Worm (Caenorhabditis elegans) whole organism, L4 larva: ENCODE data around the gene D1086.5.

ENCODE experiments used
- F49E8.2 ChIP-seq: sonication (generic microtip); optimal IDR thresholded peaks from 2 replicates; lab custom pipeline; 2016; ENCODE audit warnings: missing compliant biosample characterization, mild to moderate bottlenecking, missing genetic modification characterization, borderline replicate concordance
- T26A8.4 ChIP-seq: fragments of 200-800 bp; sonication (Bioruptor generic); IDR thresholded peaks from 2 replicates; pipeline ENCODE4 v1.3.6; 2022; ENCODE audit warnings: missing genetic modification characterization, missing compliant biosample characterization
- Y48G9A.11 ChIP-seq: fragments of 200-800 bp; sonication (Bioruptor generic); IDR thresholded peaks from 2 replicates; pipeline ENCODE4 v1.3.6; 2022; ENCODE audit warnings: missing genetic modification reagents, missing genetic modification characterization, missing compliant biosample characterization
- ZK546.5 ChIP-seq, 2 experiments: sonication (generic microtip); optimal IDR thresholded peaks; 2 replicates each; lab custom pipeline; 2017; ENCODE audit warnings: missing biosample characterization in 2 of 2, missing genetic modification characterization in 2 of 2
- aly-2 ChIP-seq: sonication (generic microtip); optimal IDR thresholded peaks from 2 replicates; lab custom pipeline; 2018; ENCODE audit warnings: missing biosample characterization, missing genetic modification characterization
- ceh-20 ChIP-seq: fragments of 200-800 bp; sonication (Bioruptor generic); IDR thresholded peaks from 2 replicates; pipeline ENCODE4 v1.3.6; 2022; ENCODE audit warnings: missing genetic modification reagents, missing genetic modification characterization, missing compliant biosample characterization
- ceh-32 ChIP-seq: sonication (generic microtip); optimal IDR thresholded peaks from 2 replicates; lab custom pipeline; 2016; ENCODE audit warnings: mild to moderate bottlenecking, missing genetic modification characterization, missing compliant biosample characterization; ENCODE audit not compliant: poor library complexity
- ceh-62 ChIP-seq: sonication (generic microtip); optimal IDR thresholded peaks from 2 replicates; lab custom pipeline; 2017; ENCODE audit warnings: missing biosample characterization, missing genetic modification characterization
- ctbp-1 ChIP-seq: fragments of 200-800 bp; sonication (Bioruptor generic); IDR thresholded peaks from 2 replicates; pipeline ENCODE4 v1.3.6; 2022; ENCODE audit warnings: missing genetic modification reagents, missing genetic modification characterization, missing compliant biosample characterization
- daf-16 ChIP-seq, 3 experiments: sonication (generic microtip); optimal IDR thresholded peaks; 2 replicates each; lab custom pipeline; 2016 to 2017; ENCODE audit warnings: missing genetic modification characterization in 3 of 3, missing genetic modification reagents in 3 of 3, mild to moderate bottlenecking in 2 of 3, missing compliant biosample characterization in 2 of 3, missing biosample characterization in 1 of 3, moderate library complexity in 1 of 3
- dmd-8 ChIP-seq: fragments of 200-800 bp; sonication (Bioruptor generic); IDR thresholded peaks from 2 replicates; pipeline ENCODE4 v1.3.6; 2022; ENCODE audit warnings: missing genetic modification characterization, missing compliant biosample characterization
- duxl-1 ChIP-seq: sonication (generic microtip); optimal IDR thresholded peaks from 2 replicates; lab custom pipeline; 2016; ENCODE audit warnings: mild to moderate bottlenecking, missing genetic modification characterization, moderate library complexity, missing compliant biosample characterization; ENCODE audit not compliant: poor library complexity
- dve-1 ChIP-seq: sonication (generic microtip); optimal IDR thresholded peaks from 2 replicates; lab custom pipeline; 2017; ENCODE audit warnings: antibody characterized with exemption, mild to moderate bottlenecking, missing genetic modification characterization, missing compliant biosample characterization; ENCODE audit not compliant: insufficient read depth
- hif-1 ChIP-seq, 2 experiments: sonication (generic microtip); optimal IDR thresholded peaks; 2 replicates each; lab custom pipeline; 2016 to 2017; ENCODE audit warnings: missing compliant biosample characterization in 2 of 2, missing genetic modification characterization in 2 of 2, missing genetic modification reagents in 2 of 2, missing genotype in 2 of 2, mild to moderate bottlenecking in 1 of 2
- lin-38 ChIP-seq: fragments of 200-800 bp; sonication (Bioruptor generic); IDR thresholded peaks from 2 replicates; pipeline ENCODE4 v1.3.6; 2022; ENCODE audit warnings: missing genetic modification reagents, missing genetic modification characterization, missing compliant biosample characterization
- lir-3 ChIP-seq: sonication (generic microtip); optimal IDR thresholded peaks from 2 replicates; lab custom pipeline; 2016; ENCODE audit warnings: mild to moderate bottlenecking, missing genetic modification characterization, missing compliant biosample characterization
- lsy-2 ChIP-seq, 2 experiments: fragments of 150-350 bp in 1 of 2; sonication (generic microtip) in 1 of 2; optimal IDR thresholded peaks; 2 replicates each; lab custom pipeline; 2014 to 2017; ENCODE audit warnings: missing biosample characterization in 2 of 2, missing genetic modification characterization in 2 of 2
- madf-5 ChIP-seq, 2 experiments: fragments of 200-800 bp; sonication (Bioruptor generic); IDR thresholded peaks; 2 replicates each; pipeline ENCODE4 v1.3.6; 2022; ENCODE audit warnings: missing compliant biosample characterization in 2 of 2, missing genetic modification characterization in 2 of 2
- mep-1 ChIP-seq: fragments of 150-350 bp; sonication (generic microtip); optimal IDR thresholded peaks from 3 replicates; lab custom pipeline; 2014; ENCODE audit warnings: missing biosample characterization, missing genetic modification characterization
- mes-2 ChIP-seq: sonication (generic microtip); optimal IDR thresholded peaks from 2 replicates; lab custom pipeline; 2016; ENCODE audit warnings: missing genotype, mild to moderate bottlenecking, missing genetic modification characterization, missing compliant biosample characterization; ENCODE audit not compliant: poor library complexity, severe bottlenecking
- mxl-3 ChIP-seq: fragments of 200-800 bp; sonication (Bioruptor generic); optimal IDR thresholded peaks from 2 replicates; lab custom pipeline; 2018; ENCODE audit warnings: mild to moderate bottlenecking, missing genetic modification characterization, missing compliant biosample characterization
- nhr-111 ChIP-seq: fragments of 200-800 bp; sonication (Bioruptor generic); optimal IDR thresholded peaks from 2 replicates; lab custom pipeline; 2018; ENCODE audit warnings: mild to moderate bottlenecking, missing genetic modification characterization, missing compliant biosample characterization
- nhr-48 ChIP-seq: sonication (generic microtip); optimal IDR thresholded peaks from 2 replicates; lab custom pipeline; 2016; ENCODE audit warnings: mild to moderate bottlenecking, missing genetic modification characterization, missing compliant biosample characterization
- pha-4 ChIP-seq, 2 experiments: fragments of 150-350 bp in 1 of 2; fragments of 200-800 bp in 1 of 2; sonication (Bioruptor generic) in 1 of 2; IDR thresholded peaks in 1 of 2; optimal IDR thresholded peaks in 1 of 2; 2 replicates each; pipeline versions ENCODE4 v1.3.6 to Lab custom; 2014 to 2022; ENCODE audit warnings: missing genetic modification characterization in 2 of 2, missing genetic modification reagents in 2 of 2, missing biosample characterization in 1 of 2, missing compliant biosample characterization in 1 of 2
- php-3 ChIP-seq: fragments of 200-800 bp; sonication (Bioruptor generic); IDR thresholded peaks from 2 replicates; pipeline ENCODE4 v1.3.6; 2022; ENCODE audit warnings: missing genetic modification reagents, missing genetic modification characterization, missing compliant biosample characterization
- pqm-1 ChIP-seq: sonication (generic microtip); optimal IDR thresholded peaks from 2 replicates; lab custom pipeline; 2017; ENCODE audit warnings: missing biosample characterization, missing genetic modification characterization
- sdz-12 ChIP-seq: fragments of 200-800 bp; sonication (Bioruptor generic); optimal IDR thresholded peaks from 2 replicates; lab custom pipeline; 2018; ENCODE audit warnings: mild to moderate bottlenecking, missing genetic modification characterization, missing compliant biosample characterization
- skn-1 ChIP-seq: fragments of 150-350 bp; optimal IDR thresholded peaks from 2 replicates; lab custom pipeline; 2014; ENCODE audit warnings: missing biosample characterization, missing genetic modification characterization
- snpc-1.2 ChIP-seq: fragments of 200-800 bp; sonication (Bioruptor generic); IDR thresholded peaks from 2 replicates; pipeline ENCODE4 v1.3.6; 2022; ENCODE audit warnings: missing genetic modification reagents, missing genetic modification characterization, missing compliant biosample characterization
- unc-62 ChIP-seq, 3 experiments: fragments of 150-350 bp in 1 of 3; sonication (generic microtip); optimal IDR thresholded peaks in 2 of 3; peaks in 1 of 3; 1 replicate in 1 of 3; 2 replicates in 2 of 3; lab custom pipeline; 2014 to 2017; ENCODE audit warnings: missing biosample characterization in 3 of 3, missing genetic modification characterization in 3 of 3, missing genetic modification reagents in 3 of 3, missing genotype in 1 of 3
- zfp-2 ChIP-seq: sonication (generic microtip); optimal IDR thresholded peaks from 2 replicates; lab custom pipeline; 2016; ENCODE audit warnings: mild to moderate bottlenecking, missing genetic modification characterization, missing compliant biosample characterization
- ztf-7 ChIP-seq: fragments of 150-350 bp; optimal IDR thresholded peaks from 2 replicates; lab custom pipeline; 2014; ENCODE audit warnings: missing biosample characterization, missing genetic modification characterization

The D1086.5 gene

ce11 chrV:14085589-14085988 lies 4.6 kb downstream of the D1086.5 start, which contains the start of gene D1086.18:
Gene D1086.18, plus strand, starts transcription at chrV:14085889.
- TF ChIP-seq ceh-20 (GFP tag; lab: Robert Waterston, UW): no peak
- no peak for TF ChIP-seq Y48G9A.11 (GFP tag; lab: Robert Waterston, UW)
- no peak for TF ChIP-seq dmd-8
- no peak for TF ChIP-seq mep-1 (tag; lab: Kevin White, UChicago)
- TF ChIP-seq ceh-32 (tag; lab: Kevin White, UChicago): no peak
- TF ChIP-seq unc-62 (GFP tag; optimal IDR thresholded peaks at IDR 0.05 in 1 of 2; lab: Kevin White, UChicago): no peak
- TF ChIP-seq unc-62 (tag; optimal IDR thresholded peaks at IDR 0.05; lab: Kevin White, UChicago): no peak
- no peak for TF ChIP-seq ceh-62
- no peak for TF ChIP-seq nhr-111 (GFP tag; lab: Kevin White, UChicago)
- TF ChIP-seq skn-1 (tag; lab: Kevin White, UChicago): no peak
- no peak for TF ChIP-seq madf-5 (GFP tag; IDR thresholded peaks at IDR 0.05; lab: Robert Waterston, UW)

DNA sequence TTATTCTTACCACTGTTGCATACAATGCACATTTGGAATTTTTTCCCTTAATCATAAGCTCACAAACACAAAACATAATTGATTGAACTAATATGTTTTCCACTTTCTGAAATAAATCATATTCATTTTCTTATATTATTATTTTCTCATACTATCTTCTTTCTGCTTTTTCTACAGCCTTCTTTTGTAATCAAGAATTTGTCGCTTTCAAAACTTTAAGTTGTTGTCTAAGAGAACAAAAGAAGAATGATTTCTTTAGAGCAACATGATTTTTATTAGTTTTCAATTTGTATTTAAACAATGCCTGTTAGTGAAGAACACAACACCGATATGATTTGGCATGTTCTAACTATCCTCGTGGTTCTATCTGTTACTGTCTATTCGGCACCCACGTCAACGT lies 6.2 kb downstream of the D1086.5 start, which contains the start of gene D1086.7:
TSS of gene D1086.7 (plus strand) at position 301 of the 400 bp plus-strand sequence.
- no peak for TF ChIP-seq dve-1
- TF ChIP-seq unc-62 (GFP tag; optimal IDR thresholded peaks at IDR 0.05 in 1 of 2; lab: Kevin White, UChicago): peak in 1 of 2 experiments; percentile 49
- TF ChIP-seq unc-62 (tag; optimal IDR thresholded peaks at IDR 0.05; lab: Kevin White, UChicago): no peak

DNA sequence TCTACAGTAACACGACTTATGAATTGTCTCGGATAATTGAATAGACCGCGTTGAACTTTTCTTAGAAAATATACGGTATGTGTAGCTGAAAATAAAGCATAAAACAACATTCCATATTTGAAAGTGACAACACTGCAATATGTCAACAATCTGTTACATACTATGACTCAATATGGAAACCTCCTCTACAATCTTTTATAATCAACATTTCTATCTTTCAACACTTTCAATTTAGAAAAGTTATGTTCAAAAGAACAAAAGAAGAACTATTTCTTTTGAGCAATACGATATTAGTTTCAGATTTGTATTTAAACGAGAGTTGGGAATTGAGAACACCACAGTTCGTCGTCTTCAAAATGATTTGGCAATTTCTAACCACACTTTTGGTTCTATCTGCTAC lies 7.7 kb downstream of the D1086.5 start, which contains the start of gene D1086.10:
TSS of gene D1086.10 (plus strand) at position 301 of the 400 bp plus-strand sequence.
- no peak for TF ChIP-seq nhr-48 (tag; lab: Kevin White, UChicago)
- no peak for TF ChIP-seq unc-62 (GFP tag; optimal IDR thresholded peaks at IDR 0.05 in 1 of 2; lab: Kevin White, UChicago)
- TF ChIP-seq unc-62 (tag; optimal IDR thresholded peaks at IDR 0.05; lab: Kevin White, UChicago): no peak
- no peak for TF ChIP-seq php-3 (GFP tag; lab: Robert Waterston, UW)
- TF ChIP-seq hif-1 (tag; optimal IDR thresholded peaks at IDR 0.05; lab: Kevin White, UChicago): no peak
- TF ChIP-seq lir-3 (tag; lab: Kevin White, UChicago): no peak
- TF ChIP-seq pha-4 (GFP tag; IDR thresholded peaks at IDR 0.05; lab: Robert Waterston, UW): no peak
- TF ChIP-seq pha-4 (tag; optimal IDR thresholded peaks at IDR 0.05; lab: Kevin White, UChicago): no peak
- TF ChIP-seq dve-1: peak; percentile 38

DNA sequence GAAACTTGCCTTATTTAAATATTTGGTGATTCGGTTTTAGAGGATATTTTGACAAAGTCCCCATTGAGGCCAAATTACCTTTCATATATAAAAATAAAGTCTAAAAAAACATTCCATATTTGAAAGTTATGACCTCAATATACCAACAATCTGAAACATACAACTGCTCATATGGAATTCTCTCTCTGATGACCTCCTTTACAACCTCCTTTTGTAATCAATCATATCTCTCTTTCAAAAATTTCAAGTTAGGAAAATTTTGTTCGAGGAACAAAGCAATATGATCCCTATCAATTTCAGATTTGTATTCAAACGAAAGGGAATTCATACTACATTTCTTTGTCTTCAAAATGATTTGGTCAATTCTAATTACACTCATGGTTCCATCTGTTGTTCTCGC lies 10.7 kb downstream of the D1086.5 start, which contains the start of gene D1086.6:
TSS of gene D1086.6 (plus strand) at position 301 of the 400 bp plus-strand sequence.
- no peak for TF ChIP-seq snpc-1.2 (GFP tag; lab: Robert Waterston, UW)

ce11 chrV:14074160-14074559 lies 16.0 kb downstream of the D1086.5 start, which contains the start of gene D1086.11:
Gene D1086.11, plus strand, starts transcription at chrV:14074460.
- TF ChIP-seq duxl-1: no peak
- no peak for TF ChIP-seq lin-38 (GFP tag; lab: Robert Waterston, UW)
- no peak for TF ChIP-seq pqm-1
- no peak for TF ChIP-seq T26A8.4 (GFP tag; lab: Robert Waterston, UW)
- no peak for TF ChIP-seq sdz-12 (GFP tag; lab: Kevin White, UChicago)
- no peak for TF ChIP-seq ztf-7 (tag; lab: Kevin White, UChicago)
- no peak for TF ChIP-seq php-3 (GFP tag; lab: Robert Waterston, UW)
- no peak for TF ChIP-seq pha-4 (GFP tag; IDR thresholded peaks at IDR 0.05; lab: Robert Waterston, UW)
- no peak for TF ChIP-seq pha-4 (tag; optimal IDR thresholded peaks at IDR 0.05; lab: Kevin White, UChicago)
- no peak for TF ChIP-seq mes-2
- no peak for TF ChIP-seq mxl-3 (GFP tag; lab: Kevin White, UChicago)
- no peak for TF ChIP-seq daf-16 (GFP tag; optimal IDR thresholded peaks at IDR 0.05; lab: Kevin White, UChicago)
- no peak for TF ChIP-seq daf-16 (tag; optimal IDR thresholded peaks at IDR 0.05; lab: Kevin White, UChicago)
- TF ChIP-seq zfp-2 (tag; lab: Kevin White, UChicago): no peak
- no peak for TF ChIP-seq hif-1 (tag; optimal IDR thresholded peaks at IDR 0.05; lab: Kevin White, UChicago)
- no peak for TF ChIP-seq F49E8.2 (tag; lab: Kevin White, UChicago)
- no peak for TF ChIP-seq lsy-2 (tag; optimal IDR thresholded peaks at IDR 0.05; lab: Kevin White, UChicago)
- no peak for TF ChIP-seq Y48G9A.11 (GFP tag; lab: Robert Waterston, UW)
- no peak for TF ChIP-seq ctbp-1 (GFP tag; lab: Robert Waterston, UW)
- TF ChIP-seq aly-2 (tag; lab: Kevin White, UChicago): no peak
- no peak for TF ChIP-seq ZK546.5 (tag; optimal IDR thresholded peaks at IDR 0.05; lab: Kevin White, UChicago)
